Fruit fly (Drosophila melanogaster) whole organism, embryonic: Measurements from ENCODE around the gene VhaSFD.

ENCODE experiments used
- Aef1 ChIP-seq: fragments of 200-800 bp; sonication (Bioruptor generic); IDR thresholded peaks from 3 replicates; pipeline ENCODE4 v1.3.6; 2022; ENCODE audit warnings: missing biosample characterization, missing genetic modification characterization
- Asciz ChIP-seq: fragments of 200-800 bp; sonication (Bioruptor generic); optimal IDR thresholded peaks from 2 replicates; lab custom pipeline; 2017; ENCODE audit warnings: missing biosample characterization, mild to moderate bottlenecking, missing genetic modification characterization, missing genetic modification reagents
- Awh ChIP-seq: fragments of 200-800 bp; sonication (Bioruptor generic); IDR thresholded peaks from 2 replicates; pipeline ENCODE4, ENCODE4 v1.3.6; 2022; ENCODE audit warnings: missing biosample characterization, missing genetic modification characterization
- BtbVII ChIP-seq: fragments of 200-800 bp; sonication (Bioruptor generic); optimal IDR thresholded peaks from 3 replicates; lab custom pipeline; 2017; ENCODE audit warnings: missing biosample characterization, mild to moderate bottlenecking, missing genetic modification characterization
- CG11247 ChIP-seq: fragments of 200-800 bp; sonication (Bioruptor generic); IDR thresholded peaks from 2 replicates; pipeline ENCODE4 v1.3.6; 2022; ENCODE audit warnings: missing biosample characterization, missing genetic modification characterization
- CG11504 ChIP-seq: fragments of 200-800 bp; sonication (Bioruptor generic); optimal IDR thresholded peaks from 3 replicates; lab custom pipeline; 2019; ENCODE audit warnings: missing biosample characterization, mild to moderate bottlenecking, missing genetic modification characterization, moderate library complexity
- CG11560 ChIP-seq: fragments of 200-800 bp; sonication (Bioruptor generic); IDR thresholded peaks from 3 replicates; pipeline ENCODE4 v1.3.6; 2022; ENCODE audit warnings: missing biosample characterization, missing genetic modification characterization
- CG13424 ChIP-seq: fragments of 200-800 bp; sonication (Bioruptor generic); optimal IDR thresholded peaks from 2 replicates; lab custom pipeline; 2019; ENCODE audit warnings: missing biosample characterization, mild to moderate bottlenecking, missing genetic modification characterization, moderate library complexity
- CG13624 ChIP-seq: fragments of 200-800 bp; sonication (Bioruptor generic); optimal IDR thresholded peaks from 2 replicates; lab custom pipeline; 2016; ENCODE audit warnings: missing biosample characterization, missing genetic modification characterization
- CG13894 ChIP-seq: fragments of 200-800 bp; sonication (Bioruptor generic); optimal IDR thresholded peaks from 3 replicates; lab custom pipeline; 2018; ENCODE audit warnings: missing biosample characterization, mild to moderate bottlenecking, missing genetic modification characterization, moderate library complexity
- CG15479 ChIP-seq: fragments of 200-800 bp; sonication (Bioruptor generic); optimal IDR thresholded peaks from 3 replicates; lab custom pipeline; 2019; ENCODE audit warnings: missing biosample characterization, mild to moderate bottlenecking, missing genetic modification characterization, moderate library complexity
- CG17912 ChIP-seq: fragments of 200-800 bp; sonication (Bioruptor generic); optimal IDR thresholded peaks from 2 replicates; lab custom pipeline; 2018; ENCODE audit warnings: missing biosample characterization, mild to moderate bottlenecking, missing genetic modification characterization
- CG2129 ChIP-seq: fragments of 200-800 bp; sonication (Bioruptor generic); IDR thresholded peaks from 2 replicates; pipeline ENCODE4 v1.3.6; 2022; ENCODE audit warnings: missing biosample characterization, missing genetic modification characterization; ENCODE audit not compliant: partially characterized antibody
- CG30431 ChIP-seq: fragments of 200-800 bp; sonication (Bioruptor generic); optimal IDR thresholded peaks from 2 replicates; lab custom pipeline; 2017; ENCODE audit warnings: missing biosample characterization, missing genetic modification characterization
- CG31224 ChIP-seq: fragments of 200-800 bp; sonication (Bioruptor generic); IDR thresholded peaks from 2 replicates; pipeline ENCODE4 v1.3.6; 2022; ENCODE audit warnings: missing biosample characterization, missing genetic modification characterization
- CG7786 ChIP-seq: fragments of 200-800 bp; sonication (Bioruptor generic); optimal IDR thresholded peaks from 2 replicates; lab custom pipeline; 2016; ENCODE audit warnings: missing biosample characterization, missing genetic modification characterization
- CG8089 ChIP-seq: fragments of 200-800 bp; sonication (Bioruptor generic); optimal IDR thresholded peaks from 3 replicates; lab custom pipeline; 2016; ENCODE audit warnings: missing biosample characterization, missing genetic modification characterization
- CG8290 ChIP-seq, 3 experiments: fragments of 200-800 bp; sonication (Bioruptor generic); optimal IDR thresholded peaks; 2 replicates each; lab custom pipeline; 2016 to 2019; ENCODE audit warnings: missing biosample characterization in 3 of 3, missing genetic modification characterization in 3 of 3, mild to moderate bottlenecking in 2 of 3, moderate library complexity in 1 of 3
- CG8388 ChIP-seq: fragments of 200-800 bp; sonication (Bioruptor generic); optimal IDR thresholded peaks from 2 replicates; lab custom pipeline; 2019; ENCODE audit warnings: missing biosample characterization, mild to moderate bottlenecking, missing genetic modification characterization, moderate library complexity
- CG8478 ChIP-seq: fragments of >200 bp; optimal IDR thresholded peaks from 2 replicates; lab custom pipeline; 2018
- CG9437 ChIP-seq: fragments of 200-800 bp; sonication (Bioruptor generic); optimal IDR thresholded peaks from 2 replicates; lab custom pipeline; 2018; ENCODE audit warnings: missing biosample characterization, mild to moderate bottlenecking, missing genetic modification characterization
- CG9932 ChIP-seq: fragments of 200-800 bp; sonication (Bioruptor generic); IDR thresholded peaks from 2 replicates; pipeline ENCODE4 v1.3.6; 2022; ENCODE audit warnings: missing biosample characterization, missing genetic modification characterization
- CrebB ChIP-seq: fragments of 200-800 bp; sonication (Bioruptor generic); optimal IDR thresholded peaks from 3 replicates; lab custom pipeline; 2018; ENCODE audit warnings: missing biosample characterization, mild to moderate bottlenecking, missing genetic modification characterization
- E2f2 ChIP-seq: fragments of 200-800 bp; sonication (Bioruptor generic); IDR thresholded peaks from 2 replicates; pipeline ENCODE4 v1.3.6; 2022; ENCODE audit warnings: missing biosample characterization, missing genetic modification characterization
- Fer1 ChIP-seq: fragments of 200-800 bp; sonication (Bioruptor generic); optimal IDR thresholded peaks from 2 replicates; lab custom pipeline; 2017; ENCODE audit warnings: missing biosample characterization, mild to moderate bottlenecking, missing genetic modification characterization
- Hmr ChIP-seq: fragments of 200-800 bp; sonication (Bioruptor generic); optimal IDR thresholded peaks from 3 replicates; lab custom pipeline; 2017; ENCODE audit warnings: mild to moderate bottlenecking, missing biosample characterization, missing genetic modification reagents, missing genetic modification characterization
- Kr ChIP-seq: fragments of 200-800 bp; sonication (Bioruptor generic); optimal IDR thresholded peaks from 2 replicates; lab custom pipeline; 2017; ENCODE audit warnings: missing biosample characterization, mild to moderate bottlenecking, missing genetic modification characterization
- Max ChIP-seq: fragments of 200-800 bp; sonication (Bioruptor generic); optimal IDR thresholded peaks from 2 replicates; lab custom pipeline; 2016; ENCODE audit warnings: missing biosample characterization, mild to moderate bottlenecking, missing genetic modification characterization
- Sox100B ChIP-seq: fragments of 200-800 bp; sonication (Bioruptor generic); optimal IDR thresholded peaks from 3 replicates; lab custom pipeline; 2018; ENCODE audit warnings: missing biosample characterization, mild to moderate bottlenecking, missing genetic modification characterization
- Trl ChIP-seq, 3 experiments: fragments of >200 bp in 2 of 3; fragments of 200-800 bp in 1 of 3; sonication (Bioruptor generic) in 1 of 3; optimal IDR thresholded peaks; 2 replicates in 1 of 3; 3 replicates in 2 of 3; lab custom pipeline; 2016 to 2017; ENCODE audit warnings: missing biosample characterization in 1 of 3, missing genetic modification characterization in 1 of 3
- dmrt99B ChIP-seq: fragments of 200-800 bp; sonication (Bioruptor generic); optimal IDR thresholded peaks from 2 replicates; lab custom pipeline; 2018; ENCODE audit warnings: missing biosample characterization, mild to moderate bottlenecking, missing genetic modification characterization, moderate library complexity
- ems ChIP-seq: fragments of 200-800 bp; sonication (Bioruptor generic); optimal IDR thresholded peaks from 3 replicates; lab custom pipeline; 2016; ENCODE audit warnings: missing biosample characterization, missing genetic modification characterization
- fd3F ChIP-seq: fragments of 200-800 bp; sonication (Bioruptor generic); optimal IDR thresholded peaks from 2 replicates; lab custom pipeline; 2018; ENCODE audit warnings: missing biosample characterization, mild to moderate bottlenecking, missing genetic modification characterization, moderate library complexity
- gce ChIP-seq: fragments of 200-800 bp; sonication (Bioruptor generic); IDR thresholded peaks from 3 replicates; pipeline ENCODE4 v1.3.6; 2022; ENCODE audit warnings: missing biosample characterization, missing genetic modification characterization
- h ChIP-seq: fragments of >200 bp; optimal IDR thresholded peaks from 2 replicates; lab custom pipeline; 2017
- hb ChIP-seq: fragments of 200-800 bp; sonication (Bioruptor generic); IDR thresholded peaks from 3 replicates; pipeline ENCODE4 v1.3.6; 2022; ENCODE audit warnings: missing biosample characterization, missing genetic modification characterization; ENCODE audit not compliant: partially characterized antibody
- lilli ChIP-seq: fragments of 200-800 bp; sonication (Bioruptor generic); optimal IDR thresholded peaks from 3 replicates; lab custom pipeline; 2016; ENCODE audit warnings: missing biosample characterization, missing genetic modification characterization
- peb ChIP-seq: fragments of 200-800 bp; sonication (Bioruptor generic); IDR thresholded peaks from 2 replicates; pipeline ENCODE4 v1.3.6; 2022; ENCODE audit warnings: missing biosample characterization, missing genetic modification characterization
- pita ChIP-seq: fragments of 200-800 bp; sonication (Bioruptor generic); optimal IDR thresholded peaks from 2 replicates; lab custom pipeline; 2017; ENCODE audit warnings: missing biosample characterization, mild to moderate bottlenecking, missing genetic modification characterization
- psq ChIP-seq: fragments of 200-800 bp; sonication (Bioruptor generic); optimal IDR thresholded peaks from 2 replicates; lab custom pipeline; 2017; ENCODE audit warnings: missing biosample characterization, missing genetic modification characterization
- row ChIP-seq: fragments of 200-800 bp; sonication (Bioruptor generic); IDR thresholded peaks from 3 replicates; pipeline ENCODE4 v1.3.6; 2022; ENCODE audit warnings: missing biosample characterization, missing genetic modification characterization
- sd ChIP-seq: fragments of 200-800 bp; sonication (Bioruptor generic); optimal IDR thresholded peaks from 3 replicates; lab custom pipeline; 2018; ENCODE audit warnings: missing biosample characterization, mild to moderate bottlenecking, missing genetic modification characterization, moderate library complexity
- so ChIP-seq: fragments of 200-800 bp; sonication (Bioruptor generic); IDR thresholded peaks from 3 replicates; pipeline ENCODE4 v1.3.6; 2022; ENCODE audit warnings: missing biosample characterization, missing genetic modification characterization
- ssp ChIP-seq: fragments of 200-800 bp; sonication (Bioruptor generic); IDR thresholded peaks from 2 replicates; pipeline ENCODE4 v1.3.6; 2022; ENCODE audit warnings: missing biosample characterization, missing genetic modification characterization
- tna ChIP-seq: fragments of 200-800 bp; sonication (Bioruptor generic); IDR thresholded peaks from 2 replicates; pipeline ENCODE4 v1.3.6; 2022; ENCODE audit warnings: missing biosample characterization, missing genetic modification characterization; ENCODE audit not compliant: partially characterized antibody
- trh ChIP-seq: fragments of 200-800 bp; sonication (Bioruptor generic); optimal IDR thresholded peaks from 2 replicates; lab custom pipeline; 2016; ENCODE audit warnings: missing biosample characterization, missing genetic modification characterization
- ttk ChIP-seq: fragments of 200-800 bp; sonication (Bioruptor generic); IDR thresholded peaks from 2 replicates; pipeline ENCODE4 v2.1.2; 2022; ENCODE audit warnings: missing biosample characterization, missing genetic modification characterization
- twi ChIP-seq: fragments of 200-800 bp; optimal IDR thresholded peaks from 2 replicates; lab custom pipeline; 2019; ENCODE audit warnings: missing biosample characterization, mild to moderate bottlenecking, missing genetic modification characterization, moderate library complexity
- tx ChIP-seq: fragments of 200-800 bp; sonication (Bioruptor generic); optimal IDR thresholded peaks from 2 replicates; lab custom pipeline; 2016; ENCODE audit warnings: missing biosample characterization, missing genetic modification characterization
- vfl ChIP-seq: fragments of 200-800 bp; sonication (Bioruptor generic); optimal IDR thresholded peaks from 2 replicates; lab custom pipeline; 2016; ENCODE audit warnings: missing biosample characterization, missing genetic modification characterization

VhaSFD gene

dm6 chr2L:16689800-16690618, 37.6 kb downstream of the VhaSFD start (continued):
- TF ChIP-seq Hmr (peak; percentile 64), Sox100B (GFP tag; lab: Kevin White, UChicago) (no peak), dmrt99B (tag; lab: Kevin White, UChicago) (no peak), pita (GFP tag; lab: Kevin White, UChicago) (no peak), Max (no peak), CG2129 (no peak), lilli (GFP tag; lab: Kevin White, UChicago) (peak; percentile 53), vfl (GFP tag; lab: Kevin White, UChicago) (no peak), sd (tag; lab: Kevin White, UChicago) (no peak), CG8388 (GFP tag; lab: Kevin White, UChicago) (no peak), ssp (no peak), CG8089 (GFP tag; lab: Kevin White, UChicago) (no peak), CG17912 (GFP tag; lab: Kevin White, UChicago) (no peak), Aef1 (no peak), twi (tag; lab: Kevin White, UChicago) (no peak), Kr (GFP tag; lab: Kevin White, UChicago) (no peak), h (lab: Kevin White, UChicago) (no peak), fd3F (GFP tag; lab: Kevin White, UChicago) (no peak), hb (no peak), tna (no peak), CG13424 (tag; lab: Kevin White, UChicago) (peak; percentile 30), trh (GFP tag; lab: Kevin White, UChicago) (no peak), CrebB (tag; lab: Kevin White, UChicago) (no peak), so (no peak), CG9437 (GFP tag; lab: Kevin White, UChicago) (peak; percentile 56), CG30431 (GFP tag; lab: Kevin White, UChicago) (peak; percentile 4), CG9932 (no peak), Awh (no peak), Fer1 (GFP tag; lab: Kevin White, UChicago) (no peak), CG11247 (GFP tag; lab: Robert Waterston, UW) (no peak), tx (peak; percentile 25), CG7786 (peak; percentile 19), peb (no peak), Asciz (no peak), E2f2 (GFP tag; lab: Robert Waterston, UW) (0 out of 2 replicates have a peak, but pooled peaks have one; percentile 22), CG11504 (tag; lab: Kevin White, UChicago) (peak; percentile 57), BtbVII (GFP tag; lab: Kevin White, UChicago) (no peak), CG31224 (GFP tag; lab: Robert Waterston, UW) (no peak), CG8290 (GFP tag; optimal IDR thresholded peaks at IDR 0.05; lab: Kevin White, UChicago) (no peak), CG8290 (tag; optimal IDR thresholded peaks at IDR 0.05; lab: Kevin White, UChicago) (no peak), ttk (GFP tag; lab: Robert Waterston, UW) (no peak), CG13624 (GFP tag; lab: Kevin White, UChicago) (peak; percentile 52), row (GFP tag; lab: Robert Waterston, UW) (peak; percentile 72), CG11560 (tag; lab: Robert Waterston, UW) (no peak), gce (GFP tag; lab: Robert Waterston, UW) (no peak), psq (peak; percentile 86), CG8478 (lab: Kevin White, UChicago) (no peak), ems (no peak), CG15479 (no peak), CG13894 (no peak), Trl (optimal IDR thresholded peaks at IDR 0.05; lab: Kevin White, UChicago) (peak; percentile 59 to 65), Trl (GFP tag; optimal IDR thresholded peaks at IDR 0.05; lab: Kevin White, UChicago) (peak; percentile 12)
